Worm (Caenorhabditis elegans) whole organism, dauer: ENCODE results near the gene lin-48.

Experiments used
- unc-62 ChIP-seq: sonication (generic microtip); optimal IDR thresholded peaks from 2 replicates; lab custom pipeline; 2017; ENCODE audit warnings: missing biosample characterization, missing genetic modification reagents, missing genetic modification characterization

Gene lin-48

ce11 chrIII:3782853-3783252 is 37.6 kb downstream of the lin-48 start:
- no peak for TF ChIP-seq unc-62 (GFP tag; lab: Kevin White, UChicago)

- TF ChIP-seq unc-62 (GFP tag; lab: Kevin White, UChicago): no peak
Observed at ce11 chrIII:3783914-3784313, 38.7 kb downstream of the lin-48 start.

ce11 chrIII:3785094-3785493 is 39.9 kb downstream of the lin-48 start:
- TF ChIP-seq unc-62 (GFP tag; lab: Kevin White, UChicago): no peak

- no peak for TF ChIP-seq unc-62 (GFP tag; lab: Kevin White, UChicago)
Observed at ce11 chrIII:3786427-3786935, 41.2 kb downstream of the lin-48 start, which contains the start of gene acy-3. TSS of gene acy-3 (minus strand) at chrIII:3786477.

- no peak for TF ChIP-seq unc-62 (GFP tag; lab: Kevin White, UChicago)
Observed at ce11 chrIII:3789688-3790371, 44.6 kb downstream of the lin-48 start.

- TF ChIP-seq unc-62 (GFP tag; lab: Kevin White, UChicago): no peak
Observed at ce11 chrIII:3790855-3791254, 45.6 kb downstream of the lin-48 start.

ce11 chrIII:3795933-3796332 is 50.7 kb downstream of the lin-48 start:
- no peak for TF ChIP-seq unc-62 (GFP tag; lab: Kevin White, UChicago)
